Worm (Caenorhabditis elegans) whole organism, L2 larva: ENCODE results near the gene C45G9.2.

Experiments used
- ZK546.5 ChIP-seq: sonication (generic microtip); optimal IDR thresholded peaks from 2 replicates; lab custom pipeline; 2017; ENCODE audit warnings: missing biosample characterization, missing genetic modification characterization
- blmp-1 ChIP-seq: sonication (generic microtip); optimal IDR thresholded peaks from 2 replicates; lab custom pipeline; 2017; ENCODE audit warnings: missing genetic modification characterization, mild to moderate bottlenecking, missing compliant biosample characterization, antibody characterized with exemption, moderate library complexity; ENCODE audit not compliant: insufficient read depth
- mdl-1 ChIP-seq, 2 experiments: fragments of 150-350 bp in 1 of 2; sonication (generic microtip) in 1 of 2; optimal IDR thresholded peaks; 2 replicates each; lab custom pipeline; 2017; ENCODE audit warnings: missing biosample characterization in 2 of 2, missing genetic modification characterization in 2 of 2
- zag-1 ChIP-seq: fragments of 150-350 bp; optimal IDR thresholded peaks from 2 replicates; lab custom pipeline; 2014; ENCODE audit warnings: missing biosample characterization, missing genetic modification characterization
- ztf-11 ChIP-seq: sonication (generic microtip); optimal IDR thresholded peaks from 2 replicates; lab custom pipeline; 2017; ENCODE audit warnings: missing biosample characterization, missing genetic modification characterization

ce11 chrIII:5051949-5052348 is 16.9 kb upstream of the C45G9.2 start, which contains the start of gene C45G9.15:
- TF ChIP-seq ZK546.5 (tag; lab: Kevin White, UChicago) = no peak
- no peak for TF ChIP-seq zag-1
- TF ChIP-seq blmp-1 (tag; lab: Kevin White, UChicago) = no peak
- no peak for TF ChIP-seq ztf-11 (tag; lab: Kevin White, UChicago)
- TF ChIP-seq mdl-1 (tag; optimal IDR thresholded peaks at IDR 0.05; lab: Kevin White, UChicago) = no peak
